Worm (Caenorhabditis elegans) whole organism, early embryonic: ENCODE data around the gene C50A2.3.
"Not testable (repeated sequence)": the region's sequence is repeated elsewhere in the genome, so short reads cannot be mapped to it uniquely, and the experiment has no call there.

ENCODE experiments used
- B0310.2 ChIP-seq: sonication (generic microtip); optimal IDR thresholded peaks from 2 replicates; lab custom pipeline; 2016; ENCODE audit warnings: mild to moderate bottlenecking, missing genetic modification characterization, missing compliant biosample characterization
- F13C5.2 ChIP-seq: sonication (generic microtip); optimal IDR thresholded peaks from 2 replicates; lab custom pipeline; 2017; ENCODE audit warnings: mild to moderate bottlenecking, missing genetic modification characterization, inconsistent platforms, missing compliant biosample characterization
- aly-1 ChIP-seq: sonication (generic microtip); optimal IDR thresholded peaks from 2 replicates; lab custom pipeline; 2016; ENCODE audit warnings: missing genetic modification characterization, missing compliant biosample characterization
- ama-1 ChIP-seq: fragments of 150-350 bp; optimal IDR thresholded peaks from 2 replicates; lab custom pipeline; 2014
- ceh-13 ChIP-seq: fragments of 200-800 bp; sonication (Bioruptor generic); optimal IDR thresholded peaks from 2 replicates; lab custom pipeline; 2018; ENCODE audit warnings: mild to moderate bottlenecking, missing genetic modification characterization, missing compliant biosample characterization
- ceh-36 ChIP-seq: sonication (generic microtip); optimal IDR thresholded peaks from 2 replicates; lab custom pipeline; 2016; ENCODE audit warnings: missing genetic modification characterization, inconsistent platforms, missing compliant biosample characterization
- ets-7 ChIP-seq: sonication (generic microtip); optimal IDR thresholded peaks from 2 replicates; lab custom pipeline; 2016; ENCODE audit warnings: missing genotype, missing genetic modification characterization, missing compliant biosample characterization
- flt-1 ChIP-seq: fragments of 200-800 bp; sonication (Bioruptor generic); IDR thresholded peaks from 2 replicates; pipeline ENCODE4 v1.3.6; 2022; ENCODE audit warnings: missing genetic modification characterization, missing compliant biosample characterization
- hmbx-1 ChIP-seq: sonication (generic microtip); optimal IDR thresholded peaks from 2 replicates; lab custom pipeline; 2016; ENCODE audit warnings: mild to moderate bottlenecking, missing genetic modification characterization, missing compliant biosample characterization
- hmg-4 ChIP-seq: fragments of 200-800 bp; sonication (Bioruptor generic); optimal IDR thresholded peaks from 2 replicates; lab custom pipeline; 2018; ENCODE audit warnings: mild to moderate bottlenecking, missing genetic modification characterization, missing compliant biosample characterization
- hnd-1 ChIP-seq: sonication (generic microtip); optimal IDR thresholded peaks from 2 replicates; lab custom pipeline; 2016; ENCODE audit warnings: missing genetic modification characterization, missing compliant biosample characterization
- pes-1 ChIP-seq: fragments of 200-800 bp; sonication (Bioruptor generic); IDR thresholded peaks from 2 replicates; pipeline ENCODE4 v1.3.6; 2022; ENCODE audit warnings: missing genetic modification reagents, missing genetic modification characterization, missing compliant biosample characterization
- scrt-1 ChIP-seq: fragments of 200-800 bp; sonication (Bioruptor generic); IDR thresholded peaks from 2 replicates; pipeline ENCODE4 v1.3.6; 2022; ENCODE audit warnings: missing genetic modification characterization, missing compliant biosample characterization
- sea-1 ChIP-seq: fragments of 200-800 bp; sonication (Bioruptor generic); conservative IDR thresholded peaks from 2 replicates; pipeline ENCODE4 v1.3.6; 2022; ENCODE audit warnings: missing genetic modification characterization, missing compliant biosample characterization
- tbx-11 ChIP-seq: fragments of 200-800 bp; sonication (Bioruptor generic); IDR thresholded peaks from 2 replicates; pipeline ENCODE4 v1.3.6; 2022; ENCODE audit warnings: missing genetic modification characterization, missing compliant biosample characterization
- tbx-37 ChIP-seq: fragments of 200-800 bp; sonication (Bioruptor generic); conservative IDR thresholded peaks from 2 replicates; pipeline ENCODE4 v1.3.6; 2022; ENCODE audit warnings: missing genetic modification reagents, missing genetic modification characterization, missing compliant biosample characterization
- tra-4 ChIP-seq: sonication (generic microtip); optimal IDR thresholded peaks from 2 replicates; lab custom pipeline; 2017; ENCODE audit warnings: missing genetic modification characterization, missing compliant biosample characterization

C50A2.3 gene

ce11 chrIV:1157928-1158327 lies at the start of gene C50A2.3:
Gene C50A2.3, minus strand, starts transcription at chrIV:1158028.
- no peak for TF ChIP-seq F13C5.2 (tag; lab: Kevin White, UChicago)
- no peak for TF ChIP-seq pes-1
- no peak for TF ChIP-seq tbx-37 (GFP tag; lab: Robert Waterston, UW)
- no peak for TF ChIP-seq sea-1 (GFP tag; lab: Robert Waterston, UW)
- no peak for TF ChIP-seq aly-1 (tag; lab: Kevin White, UChicago)
- no peak for TF ChIP-seq tra-4 (tag; lab: Kevin White, UChicago)
- no peak for TF ChIP-seq tbx-11 (GFP tag; lab: Robert Waterston, UW)
- TF ChIP-seq ets-7 (tag; lab: Kevin White, UChicago): no peak
- no peak for TF ChIP-seq B0310.2 (tag; lab: Kevin White, UChicago)
- TF ChIP-seq flt-1 (GFP tag; lab: Robert Waterston, UW): no peak
- no peak for TF ChIP-seq ceh-13 (GFP tag; lab: Kevin White, UChicago)
- TF ChIP-seq ama-1 (lab: Kevin White, UChicago): no peak
- TF ChIP-seq hmbx-1: no peak
- TF ChIP-seq ceh-36: no peak
- TF ChIP-seq hnd-1 (tag; lab: Kevin White, UChicago): no peak
- TF ChIP-seq scrt-1: no peak

- TF ChIP-seq scrt-1: no peak
- no peak for TF ChIP-seq ceh-36
- TF ChIP-seq hmg-4 (GFP tag; lab: Kevin White, UChicago): no peak
- no peak for TF ChIP-seq hnd-1 (tag; lab: Kevin White, UChicago)
- no peak for TF ChIP-seq ceh-13 (GFP tag; lab: Kevin White, UChicago)
- TF ChIP-seq sea-1 (GFP tag; lab: Robert Waterston, UW): no peak
- TF ChIP-seq hmbx-1: no peak
- no peak for TF ChIP-seq pes-1
- TF ChIP-seq ets-7 (tag; lab: Kevin White, UChicago): no peak
- TF ChIP-seq aly-1 (tag; lab: Kevin White, UChicago): no peak
- TF ChIP-seq B0310.2 (tag; lab: Kevin White, UChicago): no peak
- no peak for TF ChIP-seq F13C5.2 (tag; lab: Kevin White, UChicago)
- TF ChIP-seq flt-1 (GFP tag; lab: Robert Waterston, UW): no peak
- no peak for TF ChIP-seq tra-4 (tag; lab: Kevin White, UChicago)
- TF ChIP-seq tbx-11 (GFP tag; lab: Robert Waterston, UW): no peak
- TF ChIP-seq ama-1 (lab: Kevin White, UChicago): no peak
- TF ChIP-seq tbx-37 (GFP tag; lab: Robert Waterston, UW): no peak
These were observed 47.0 kb upstream of the C50A2.3 start, which contains the start of gene dsl-2 for ce11 chrIV:1204870-1205269. Gene dsl-2, minus strand, starts transcription at chrIV:1204970.

- no peak for TF ChIP-seq tra-4 (tag; lab: Kevin White, UChicago)
- no peak for TF ChIP-seq sea-1 (GFP tag; lab: Robert Waterston, UW)
- no peak for TF ChIP-seq ama-1 (lab: Kevin White, UChicago)
- TF ChIP-seq tbx-11 (GFP tag; lab: Robert Waterston, UW): no peak
- no peak for TF ChIP-seq tbx-37 (GFP tag; lab: Robert Waterston, UW)
- TF ChIP-seq ceh-36: no peak
- TF ChIP-seq B0310.2 (tag; lab: Kevin White, UChicago): no peak
- TF ChIP-seq ets-7 (tag; lab: Kevin White, UChicago): no peak
- no peak for TF ChIP-seq scrt-1
- no peak for TF ChIP-seq ceh-13 (GFP tag; lab: Kevin White, UChicago)
These were observed 41.7 kb upstream of the C50A2.3 start for ce11 chrIV:1199501-1199900.

- no peak for TF ChIP-seq tbx-37 (GFP tag; lab: Robert Waterston, UW)
- no peak for TF ChIP-seq ceh-36
- TF ChIP-seq sea-1 (GFP tag; lab: Robert Waterston, UW): no peak
These were observed 34.9 kb upstream of the C50A2.3 start, which contains the start of gene spl-3 for ce11 chrIV:1192765-1193164. Gene spl-3, plus strand, starts transcription at chrIV:1193065.

ce11 chrIV:1187502-1187901 lies 29.7 kb upstream of the C50A2.3 start, which contains the start of gene mdt-20:
Gene mdt-20, plus strand, starts transcription at chrIV:1187802.
- not testable (repeated sequence) for TF ChIP-seq tbx-11 (GFP tag; lab: Robert Waterston, UW); tra-4 (tag; lab: Kevin White, UChicago); F13C5.2 (tag; lab: Kevin White, UChicago)

ce11 chrIV:1182292-1182691 lies 24.5 kb upstream of the C50A2.3 start, which contains the start of gene rmif-2:
Gene rmif-2, plus strand, starts transcription at chrIV:1182592.
- TF ChIP-seq aly-1 (tag; lab: Kevin White, UChicago); ceh-13 (GFP tag; lab: Kevin White, UChicago); hmg-4 (GFP tag; lab: Kevin White, UChicago): not testable (repeated sequence)

ce11 chrIV:1177683-1178082 lies 19.9 kb upstream of the C50A2.3 start, which contains the start of gene Y104H12D.2:
Gene Y104H12D.2, plus strand, starts transcription at chrIV:1178022.
- TF ChIP-seq ceh-13 (GFP tag; lab: Kevin White, UChicago) (no peak), tbx-11 (GFP tag; lab: Robert Waterston, UW) (no peak)

- TF ChIP-seq hmg-4 (GFP tag; lab: Kevin White, UChicago) (no peak), F13C5.2 (tag; lab: Kevin White, UChicago) (no peak), sea-1 (GFP tag; lab: Robert Waterston, UW) (no peak), hnd-1 (tag; lab: Kevin White, UChicago) (no peak), aly-1 (tag; lab: Kevin White, UChicago) (no peak), ets-7 (tag; lab: Kevin White, UChicago) (no peak), ama-1 (lab: Kevin White, UChicago) (no peak), tra-4 (tag; lab: Kevin White, UChicago) (no peak), ceh-13 (GFP tag; lab: Kevin White, UChicago) (no peak), hmbx-1 (no peak), B0310.2 (tag; lab: Kevin White, UChicago) (no peak), scrt-1 (no peak)
These were observed 18.8 kb upstream of the C50A2.3 start for ce11 chrIV:1176613-1177012.
